Worm (Caenorhabditis elegans): ENCODE measurements around the gene ran-2.

ce11 chrIII:7972061-7972460 lies 38.7 kb downstream of the ran-2 start, which contains the start of gene F54H12.5:
- TF ChIP-seq php-3 (GFP tag; IDR thresholded peaks at IDR 0.05): no peak
- no peak for TF ChIP-seq ctbp-1 (GFP tag; IDR thresholded peaks at IDR 0.05)
- no peak for TF ChIP-seq nhr-6 (tag; optimal IDR thresholded peaks at IDR 0.05)
- no peak for TF ChIP-seq unc-130 (GFP tag; optimal IDR thresholded peaks at IDR 0.05)
- TF ChIP-seq lin-13 (GFP tag; optimal IDR thresholded peaks at IDR 0.05): no peak
- no peak for TF ChIP-seq ceh-28 (tag; optimal IDR thresholded peaks at IDR 0.05)
- no peak for TF ChIP-seq madf-9 (GFP tag; conservative IDR thresholded peaks at IDR 0.05)
- TF ChIP-seq unc-39 (tag; optimal IDR thresholded peaks at IDR 0.05): no peak
- no peak for TF ChIP-seq pha-4 (GFP tag; IDR thresholded peaks at IDR 0.05)
- TF ChIP-seq pha-4 (tag; optimal IDR thresholded peaks at IDR 0.05): no peak
- no peak for TF ChIP-seq nhr-237 (tag; optimal IDR thresholded peaks at IDR 0.05)
- TF ChIP-seq nhr-102 (tag; optimal IDR thresholded peaks at IDR 0.05): no peak
